Fruit fly (Drosophila melanogaster) whole organism, embryonic: ENCODE data around the gene Vdup1.
A peak's percentile ranks its signal among the peaks of the same experiment; 100 is the strongest.

Source experiments
- Antp ChIP-seq: fragments of 200-800 bp; sonication (Bioruptor generic); optimal IDR thresholded peaks from 3 replicates; lab custom pipeline; 2016; ENCODE audit warnings: missing biosample characterization, missing genetic modification characterization
- CG1024 ChIP-seq: fragments of 200-800 bp; sonication (Bioruptor generic); IDR thresholded peaks from 2 replicates; pipeline ENCODE4 v1.3.6; 2022; ENCODE audit warnings: missing biosample characterization, missing genetic modification characterization
- CG10274 ChIP-seq: fragments of 200-800 bp; sonication (Bioruptor generic); optimal IDR thresholded peaks from 3 replicates; lab custom pipeline; 2017; ENCODE audit warnings: missing biosample characterization, mild to moderate bottlenecking, missing genetic modification characterization
- CG11398 ChIP-seq: fragments of 200-800 bp; sonication (Bioruptor generic); optimal IDR thresholded peaks from 2 replicates; lab custom pipeline; 2016; ENCODE audit warnings: missing biosample characterization, missing genetic modification characterization
- CG11456 ChIP-seq: fragments of 200-800 bp; sonication (Bioruptor generic); IDR thresholded peaks from 3 replicates; pipeline ENCODE4 v1.3.6; 2022; ENCODE audit warnings: missing biosample characterization, missing genetic modification characterization
- CG13287 ChIP-seq: fragments of 200-800 bp; sonication (Bioruptor generic); IDR thresholded peaks from 2 replicates; pipeline ENCODE4 v1.3.6; 2022; ENCODE audit warnings: missing biosample characterization, missing genetic modification characterization; ENCODE audit not compliant: partially characterized antibody
- CG13894 ChIP-seq: fragments of 200-800 bp; sonication (Bioruptor generic); optimal IDR thresholded peaks from 3 replicates; lab custom pipeline; 2018; ENCODE audit warnings: missing biosample characterization, mild to moderate bottlenecking, missing genetic modification characterization, moderate library complexity
- CG14014 ChIP-seq: fragments of 200-800 bp; sonication (Bioruptor generic); IDR thresholded peaks from 2 replicates; pipeline ENCODE4 v1.3.6; 2022; ENCODE audit warnings: missing biosample characterization, missing genetic modification characterization
- CG14860 ChIP-seq: fragments of 200-800 bp; sonication (Bioruptor generic); IDR thresholded peaks from 3 replicates; pipeline ENCODE4 v1.3.6; 2022; ENCODE audit warnings: missing biosample characterization, missing genetic modification characterization; ENCODE audit not compliant: partially characterized antibody
- CG15011 ChIP-seq: fragments of 200-800 bp; sonication (Bioruptor generic); optimal IDR thresholded peaks from 3 replicates; lab custom pipeline; 2018; ENCODE audit warnings: missing biosample characterization, mild to moderate bottlenecking, missing genetic modification characterization
- CG1529 ChIP-seq: fragments of 200-800 bp; sonication (Bioruptor generic); optimal IDR thresholded peaks from 3 replicates; lab custom pipeline; 2018; ENCODE audit warnings: missing biosample characterization, missing genetic modification characterization
- CG15601 ChIP-seq: fragments of 200-800 bp; sonication (Bioruptor generic); optimal IDR thresholded peaks from 3 replicates; lab custom pipeline; 2019; ENCODE audit warnings: missing biosample characterization, mild to moderate bottlenecking, missing genetic modification characterization, moderate library complexity
- CG16815 ChIP-seq: fragments of 200-800 bp; sonication (Bioruptor generic); optimal IDR thresholded peaks from 3 replicates; lab custom pipeline; 2017; ENCODE audit warnings: missing biosample characterization, mild to moderate bottlenecking, missing genetic modification characterization
- CG18262 ChIP-seq: fragments of 200-800 bp; optimal IDR thresholded peaks from 3 replicates; lab custom pipeline; 2019; ENCODE audit warnings: missing biosample characterization, mild to moderate bottlenecking, missing genetic modification characterization, moderate library complexity
- CG18619 ChIP-seq: fragments of 200-800 bp; sonication (Bioruptor generic); optimal IDR thresholded peaks from 3 replicates; lab custom pipeline; 2017; ENCODE audit warnings: missing biosample characterization, mild to moderate bottlenecking, missing genetic modification characterization
- CG3726 ChIP-seq: fragments of 200-800 bp; sonication (Bioruptor generic); IDR thresholded peaks from 3 replicates; pipeline ENCODE4, ENCODE4 v1.3.6; 2022; ENCODE audit warnings: missing biosample characterization, missing genetic modification characterization
- CG5180 ChIP-seq: fragments of 200-800 bp; sonication (Bioruptor generic); optimal IDR thresholded peaks from 3 replicates; lab custom pipeline; 2017; ENCODE audit warnings: missing biosample characterization, missing genetic modification characterization, mild to moderate bottlenecking, moderate library complexity, missing genetic modification reagents
- CG6683 ChIP-seq: fragments of 200-800 bp; sonication (Bioruptor generic); optimal IDR thresholded peaks from 2 replicates; lab custom pipeline; 2017; ENCODE audit warnings: missing biosample characterization, mild to moderate bottlenecking, missing genetic modification characterization, missing genetic modification reagents
- CG7928 ChIP-seq: fragments of 200-800 bp; sonication (Bioruptor generic); optimal IDR thresholded peaks from 2 replicates; lab custom pipeline; 2017; ENCODE audit warnings: missing biosample characterization, mild to moderate bottlenecking, missing genetic modification characterization
- CG8478 ChIP-seq: fragments of >200 bp; optimal IDR thresholded peaks from 2 replicates; lab custom pipeline; 2018
- Dad ChIP-seq: fragments of 200-800 bp; sonication (Bioruptor generic); optimal IDR thresholded peaks from 3 replicates; lab custom pipeline; 2016; ENCODE audit warnings: missing biosample characterization, missing genetic modification characterization
- Fer2 ChIP-seq: fragments of 200-800 bp; sonication (Bioruptor generic); optimal IDR thresholded peaks from 2 replicates; lab custom pipeline; 2018; ENCODE audit warnings: missing biosample characterization, mild to moderate bottlenecking, missing genetic modification characterization, moderate library complexity
- Fer3 ChIP-seq: fragments of 200-800 bp; sonication (Bioruptor generic); optimal IDR thresholded peaks from 2 replicates; lab custom pipeline; 2018; ENCODE audit warnings: missing biosample characterization, mild to moderate bottlenecking, missing genetic modification characterization, moderate library complexity
- H15 ChIP-seq: fragments of 200-800 bp; sonication (Bioruptor generic); IDR thresholded peaks from 3 replicates; pipeline ENCODE4 v1.3.6; 2022; ENCODE audit warnings: missing biosample characterization, missing genetic modification characterization
- HLH3B ChIP-seq: fragments of 200-800 bp; sonication (Bioruptor generic); IDR thresholded peaks from 2 replicates; pipeline ENCODE4 v1.3.6; 2022; ENCODE audit warnings: missing biosample characterization, missing genetic modification characterization
- Hr51 ChIP-seq, 2 experiments: fragments of 200-800 bp; sonication (Bioruptor generic); optimal IDR thresholded peaks; 2 replicates in 1 of 2; 3 replicates in 1 of 2; lab custom pipeline; 2016 to 2018; ENCODE audit warnings: missing biosample characterization in 2 of 2, missing genetic modification characterization in 2 of 2, mild to moderate bottlenecking in 1 of 2, moderate library complexity in 1 of 2
- MBD-R2 ChIP-seq: fragments of 200-800 bp; sonication (Bioruptor generic); IDR thresholded peaks from 2 replicates; pipeline ENCODE4 v1.3.6; 2022; ENCODE audit warnings: missing biosample characterization, missing genetic modification characterization
- MESR4 ChIP-seq: fragments of 200-800 bp; sonication (Bioruptor generic); optimal IDR thresholded peaks from 2 replicates; lab custom pipeline; 2018; ENCODE audit warnings: missing biosample characterization, mild to moderate bottlenecking, missing genetic modification characterization, moderate library complexity
- Meics ChIP-seq: fragments of 200-800 bp; sonication (Bioruptor generic); optimal IDR thresholded peaks from 2 replicates; lab custom pipeline; 2017; ENCODE audit warnings: missing biosample characterization, mild to moderate bottlenecking, missing genetic modification characterization
- Opbp ChIP-seq: fragments of 200-800 bp; sonication (Bioruptor generic); IDR thresholded peaks from 3 replicates; pipeline ENCODE4 v1.3.6; 2022; ENCODE audit warnings: missing biosample characterization, missing genetic modification characterization; ENCODE audit not compliant: partially characterized antibody
- Rfx ChIP-seq: fragments of 200-800 bp; sonication (Bioruptor generic); IDR thresholded peaks from 2 replicates; pipeline ENCODE4 v1.3.6; 2022; ENCODE audit warnings: missing biosample characterization, missing genetic modification characterization
- Sin3A ChIP-seq: fragments of >200 bp; optimal IDR thresholded peaks from 2 replicates; lab custom pipeline; 2018
- Spps ChIP-seq: fragments of 200-800 bp; sonication (Bioruptor generic); optimal IDR thresholded peaks from 2 replicates; lab custom pipeline; 2018; ENCODE audit warnings: missing biosample characterization, mild to moderate bottlenecking, missing genetic modification characterization
- Sry-δ ChIP-seq: fragments of 200-800 bp; sonication (Bioruptor generic); optimal IDR thresholded peaks from 2 replicates; lab custom pipeline; 2016; ENCODE audit warnings: missing biosample characterization, missing genetic modification characterization
- Tbp ChIP-seq: fragments of >200 bp; optimal IDR thresholded peaks from 2 replicates; lab custom pipeline; 2018; ENCODE audit warnings: missing biosample characterization, missing genetic modification characterization
- ash1 ChIP-seq: fragments of 200-800 bp; sonication (Bioruptor generic); optimal IDR thresholded peaks from 2 replicates; lab custom pipeline; 2018; ENCODE audit warnings: missing biosample characterization, mild to moderate bottlenecking, missing genetic modification characterization
- bcd ChIP-seq: fragments of 200-800 bp; sonication (Bioruptor generic); optimal IDR thresholded peaks from 2 replicates; lab custom pipeline; 2017; ENCODE audit warnings: missing biosample characterization, mild to moderate bottlenecking, missing genetic modification characterization
- chinmo ChIP-seq: fragments of 200-800 bp; sonication (Bioruptor generic); IDR thresholded peaks from 4 replicates; pipeline ENCODE4 v1.3.6; 2022; ENCODE audit warnings: missing biosample characterization, missing genetic modification characterization; ENCODE audit not compliant: partially characterized antibody
- gsb-n ChIP-seq: fragments of 200-800 bp; sonication (Bioruptor generic); optimal IDR thresholded peaks from 3 replicates; lab custom pipeline; 2018; ENCODE audit warnings: missing biosample characterization, mild to moderate bottlenecking, missing genetic modification characterization
- insv ChIP-seq, 2 experiments: fragments of 200-800 bp; sonication (Bioruptor generic); optimal IDR thresholded peaks; 3 replicates each; lab custom pipeline; 2016 to 2018; ENCODE audit warnings: missing biosample characterization in 2 of 2, missing genetic modification characterization in 2 of 2
- ken ChIP-seq: fragments of 200-800 bp; sonication (Bioruptor generic); IDR thresholded peaks from 3 replicates; pipeline ENCODE4 v1.3.6; 2022; ENCODE audit warnings: missing biosample characterization, missing genetic modification characterization
- mld ChIP-seq: fragments of 200-800 bp; sonication (Bioruptor generic); IDR thresholded peaks from 3 replicates; pipeline ENCODE4 v1.3.6; 2022; ENCODE audit warnings: missing biosample characterization, missing genetic modification characterization; ENCODE audit not compliant: partially characterized antibody
- oc ChIP-seq: fragments of 200-800 bp; sonication (Bioruptor generic); optimal IDR thresholded peaks from 2 replicates; lab custom pipeline; 2018; ENCODE audit warnings: missing biosample characterization, mild to moderate bottlenecking, missing genetic modification characterization, moderate library complexity
- run ChIP-seq: fragments of 200-800 bp; sonication (Bioruptor generic); optimal IDR thresholded peaks from 3 replicates; lab custom pipeline; 2018; ENCODE audit warnings: missing biosample characterization, mild to moderate bottlenecking, missing genetic modification characterization
- scrt ChIP-seq: fragments of 200-800 bp; sonication (Bioruptor generic); optimal IDR thresholded peaks from 2 replicates; lab custom pipeline; 2018; ENCODE audit warnings: missing biosample characterization, mild to moderate bottlenecking, missing genetic modification characterization, moderate library complexity
- sens-2 ChIP-seq: fragments of 200-800 bp; sonication (Bioruptor generic); IDR thresholded peaks from 2 replicates; pipeline ENCODE4 v1.3.6; 2022; ENCODE audit warnings: missing biosample characterization, missing genetic modification characterization
- sim ChIP-seq: fragments of 200-800 bp; sonication (Bioruptor generic); IDR thresholded peaks from 2 replicates; pipeline ENCODE4 v1.3.6; 2022; ENCODE audit warnings: missing biosample characterization, missing genetic modification characterization
- tgo ChIP-seq: fragments of 200-800 bp; sonication (Bioruptor generic); IDR thresholded peaks from 3 replicates; pipeline ENCODE4 v1.3.6; 2022; ENCODE audit warnings: missing biosample characterization, missing genetic modification characterization
- tin ChIP-seq: fragments of 200-800 bp; sonication (Bioruptor generic); optimal IDR thresholded peaks from 3 replicates; lab custom pipeline; 2016; ENCODE audit warnings: missing biosample characterization, missing genetic modification characterization
- trem ChIP-seq: fragments of 200-800 bp; optimal IDR thresholded peaks from 3 replicates; lab custom pipeline; 2019; ENCODE audit warnings: missing biosample characterization, mild to moderate bottlenecking, missing genetic modification characterization, moderate library complexity

Gene Vdup1

dm6 chr3L:205723-206284, 27.0 kb upstream of the Vdup1 start, which contains the start of the genes Gk1 and CG13876 (continued):
- no peak for TF ChIP-seq chinmo (GFP tag; lab: Robert Waterston, UW)
- peak; percentile 83 for TF ChIP-seq CG3726 (GFP tag; lab: Robert Waterston, UW)
- peak; percentile 91 for TF ChIP-seq ken
- peak; percentile 94 for TF ChIP-seq bcd (GFP tag; lab: Kevin White, UChicago)
- TF ChIP-seq oc (tag; lab: Kevin White, UChicago) = peak; percentile 95
- no peak for TF ChIP-seq CG15011
- peak; percentile 97 for TF ChIP-seq Meics
- no peak for TF ChIP-seq Opbp
- no peak for TF ChIP-seq CG8478
- TF ChIP-seq CG15601 = no peak
- no peak for TF ChIP-seq Antp (GFP tag; lab: Kevin White, UChicago)
- TF ChIP-seq mld (GFP tag; lab: Robert Waterston, UW) = no peak
- TF ChIP-seq Dad (GFP tag; lab: Kevin White, UChicago) = peak; percentile 7
- peak; percentile 94 for TF ChIP-seq MBD-R2
- no peak for TF ChIP-seq ash1 (GFP tag; lab: Kevin White, UChicago)
- peak; percentile 74 for TF ChIP-seq CG1024 (GFP tag; lab: Robert Waterston, UW)
- peak; percentile 98 for TF ChIP-seq CG13894 (tag; lab: Kevin White, UChicago)
- TF ChIP-seq gsb-n = peak; percentile 96
- no peak for TF ChIP-seq Sin3A (lab: Kevin White, UChicago)
- peak; percentile 95 for TF ChIP-seq Rfx
- peak; percentile 34; the same call in 1 of the 2 replicates for TF ChIP-seq CG13287 (GFP tag; lab: Robert Waterston, UW)
- no peak for TF ChIP-seq CG14860 (GFP tag; lab: Robert Waterston, UW)
- TF ChIP-seq run (tag; lab: Kevin White, UChicago) = peak; percentile 92
- peak; percentile 91 for TF ChIP-seq Spps (tag; lab: Kevin White, UChicago)
- TF ChIP-seq CG18262 (tag; lab: Kevin White, UChicago) = peak; percentile 97
- TF ChIP-seq CG7928 = peak; percentile 75
- peak; percentile 94 for TF ChIP-seq CG18619 (GFP tag; lab: Kevin White, UChicago)
- TF ChIP-seq trem (tag; lab: Kevin White, UChicago) = peak; percentile 93
- TF ChIP-seq CG16815 (GFP tag; lab: Kevin White, UChicago) = no peak
- peak; percentile 86 for TF ChIP-seq tin (GFP tag; lab: Kevin White, UChicago)
- TF ChIP-seq CG11398 (GFP tag; lab: Kevin White, UChicago) = no peak
- peak; percentile 96 for TF ChIP-seq CG14014 (GFP tag; lab: Robert Waterston, UW)
- TF ChIP-seq Tbp (GFP tag; lab: Kevin White, UChicago) = no peak
- peak; percentile 87 for TF ChIP-seq H15 (GFP tag; lab: Robert Waterston, UW)
- TF ChIP-seq CG1529 (GFP tag; lab: Kevin White, UChicago) = no peak
- peak in 1 of 2 experiments; percentile 78 for TF ChIP-seq insv (GFP tag; optimal IDR thresholded peaks at IDR 0.05; lab: Kevin White, UChicago)
- TF ChIP-seq Fer2 (tag; lab: Kevin White, UChicago) = peak; percentile 95
- peak; percentile 94 for TF ChIP-seq tgo (GFP tag; lab: Robert Waterston, UW)
- peak; percentile 93 for TF ChIP-seq scrt (GFP tag; lab: Kevin White, UChicago)
- peak; percentile 39 to 98 for TF ChIP-seq Hr51 (GFP tag; optimal IDR thresholded peaks at IDR 0.05; lab: Kevin White, UChicago)
- peak; percentile 92 for TF ChIP-seq CG6683
- peak; percentile 91 for TF ChIP-seq sim (GFP tag; lab: Robert Waterston, UW)
- peak; percentile 97 for TF ChIP-seq Fer3 (tag; lab: Kevin White, UChicago)
- peak; percentile 94 for TF ChIP-seq HLH3B (GFP tag; lab: Robert Waterston, UW)
- TF ChIP-seq MESR4 (GFP tag; lab: Kevin White, UChicago) = peak; percentile 48
- peak; percentile 84 for TF ChIP-seq sens-2 (GFP tag; lab: Robert Waterston, UW)
- peak; percentile 86 for TF ChIP-seq CG5180 (GFP tag; lab: Kevin White, UChicago)
- TF ChIP-seq CG10274 (GFP tag; lab: Kevin White, UChicago) = peak; percentile 79
- no peak for TF ChIP-seq Sry-δ
- peak; percentile 82; the same call in 2 of the 3 replicates for TF ChIP-seq CG11456 (GFP tag; lab: Robert Waterston, UW)
